Worm (Caenorhabditis elegans) whole organism, L2 larva: ENCODE measurements around the gene sru-20.

ENCODE experiments used
- C34F6.9 ChIP-seq: fragments of 150-350 bp; optimal IDR thresholded peaks from 2 replicates; lab custom pipeline; 2014; ENCODE audit warnings: missing biosample characterization, missing genetic modification characterization
- alr-1 ChIP-seq: fragments of 150-350 bp; optimal IDR thresholded peaks from 2 replicates; lab custom pipeline; 2014; ENCODE audit warnings: missing biosample characterization, missing genetic modification characterization
- ama-1 ChIP-seq: fragments of 150-350 bp; optimal IDR thresholded peaks from 2 replicates; lab custom pipeline; 2018; ENCODE audit warnings: inconsistent platforms
- blmp-1 ChIP-seq: sonication (generic microtip); optimal IDR thresholded peaks from 2 replicates; lab custom pipeline; 2017; ENCODE audit warnings: missing genetic modification characterization, mild to moderate bottlenecking, missing compliant biosample characterization, antibody characterized with exemption, moderate library complexity; ENCODE audit not compliant: insufficient read depth
- ceh-16 ChIP-seq: fragments of 150-350 bp; optimal IDR thresholded peaks from 2 replicates; lab custom pipeline; 2014; ENCODE audit warnings: missing biosample characterization, missing genetic modification characterization
- crh-2 ChIP-seq: sonication (generic microtip); optimal IDR thresholded peaks from 2 replicates; lab custom pipeline; 2017; ENCODE audit warnings: missing biosample characterization, missing genetic modification characterization
- egl-27 ChIP-seq: sonication (generic microtip); optimal IDR thresholded peaks from 3 replicates; lab custom pipeline; 2017; ENCODE audit warnings: missing biosample characterization, missing genetic modification reagents, missing genetic modification characterization
- elt-1 ChIP-seq: fragments of 150-350 bp; optimal IDR thresholded peaks from 2 replicates; lab custom pipeline; 2014; ENCODE audit warnings: missing biosample characterization, missing genetic modification characterization
- elt-3 ChIP-seq: sonication (generic microtip); optimal IDR thresholded peaks from 2 replicates; lab custom pipeline; 2017; ENCODE audit warnings: missing biosample characterization, missing genetic modification characterization
- fos-1 ChIP-seq: fragments of 150-350 bp; optimal IDR thresholded peaks from 2 replicates; lab custom pipeline; 2014; ENCODE audit warnings: missing biosample characterization, missing genetic modification characterization
- lin-13 ChIP-seq: fragments of 150-350 bp; optimal IDR thresholded peaks from 2 replicates; lab custom pipeline; 2014; ENCODE audit warnings: missing biosample characterization, missing genetic modification reagents, missing genetic modification characterization
- lsy-2 ChIP-seq, 2 experiments: fragments of 150-350 bp in 1 of 2; sonication (generic microtip) in 1 of 2; optimal IDR thresholded peaks; 2 replicates each; lab custom pipeline; 2014 to 2017; ENCODE audit warnings: missing biosample characterization in 2 of 2, missing genetic modification characterization in 2 of 2
- nhr-10 ChIP-seq: sonication (generic microtip); optimal IDR thresholded peaks from 2 replicates; lab custom pipeline; 2017; ENCODE audit warnings: missing biosample characterization, missing genetic modification characterization
- nhr-11 ChIP-seq: fragments of 150-350 bp; optimal IDR thresholded peaks from 2 replicates; lab custom pipeline; 2014; ENCODE audit warnings: missing biosample characterization, missing genetic modification characterization
- nhr-129 ChIP-seq: fragments of 150-350 bp; optimal IDR thresholded peaks from 2 replicates; lab custom pipeline; 2014; ENCODE audit warnings: missing biosample characterization, missing genetic modification characterization
- nhr-21 ChIP-seq: fragments of 150-350 bp; optimal IDR thresholded peaks from 2 replicates; lab custom pipeline; 2014; ENCODE audit warnings: missing biosample characterization, missing genetic modification characterization
- nhr-23 ChIP-seq: fragments of 150-350 bp; optimal IDR thresholded peaks from 2 replicates; lab custom pipeline; 2014; ENCODE audit warnings: missing biosample characterization, missing genetic modification reagents, missing genetic modification characterization
- nhr-25 ChIP-seq: fragments of 150-350 bp; sonication (generic microtip); optimal IDR thresholded peaks from 3 replicates; lab custom pipeline; 2014; ENCODE audit warnings: missing biosample characterization, missing genetic modification characterization
- nhr-77 ChIP-seq: fragments of 150-350 bp; optimal IDR thresholded peaks from 2 replicates; lab custom pipeline; 2014; ENCODE audit warnings: missing biosample characterization, missing genetic modification characterization
- peb-1 ChIP-seq: fragments of 150-350 bp; optimal IDR thresholded peaks from 2 replicates; lab custom pipeline; 2014; ENCODE audit warnings: missing biosample characterization, missing genetic modification characterization
- skn-1 ChIP-seq: sonication (generic microtip); optimal IDR thresholded peaks from 2 replicates; lab custom pipeline; 2017; ENCODE audit warnings: missing biosample characterization, missing genetic modification characterization
- sma-3 ChIP-seq: sonication (generic microtip); optimal IDR thresholded peaks from 2 replicates; lab custom pipeline; 2016; ENCODE audit warnings: missing genetic modification reagents, missing genetic modification characterization, missing compliant biosample characterization
- sma-9 ChIP-seq, 2 experiments: fragments of 150-350 bp in 1 of 2; sonication (generic microtip) in 1 of 2; optimal IDR thresholded peaks; 2 replicates each; lab custom pipeline; 2014 to 2016; ENCODE audit warnings: missing genetic modification characterization in 2 of 2, mild to moderate bottlenecking in 1 of 2, missing biosample characterization in 1 of 2, missing compliant biosample characterization in 1 of 2, missing genetic modification reagents in 1 of 2, moderate library complexity in 1 of 2
- snpc-4 ChIP-seq: fragments of 150-350 bp; optimal IDR thresholded peaks from 2 replicates; lab custom pipeline; 2014; ENCODE audit warnings: missing biosample characterization, missing genetic modification characterization
- unc-39 ChIP-seq: fragments of 150-350 bp; optimal IDR thresholded peaks from 2 replicates; lab custom pipeline; 2014; ENCODE audit warnings: missing biosample characterization, missing genetic modification characterization
- unc-55 ChIP-seq: fragments of 150-350 bp; sonication (generic microtip); optimal IDR thresholded peaks from 3 replicates; lab custom pipeline; 2014; ENCODE audit warnings: missing biosample characterization, missing genetic modification reagents, missing genetic modification characterization
- unc-62 ChIP-seq: fragments of 150-350 bp; optimal IDR thresholded peaks from 2 replicates; lab custom pipeline; 2014; ENCODE audit warnings: missing biosample characterization, missing genetic modification reagents, missing genetic modification characterization
- zag-1 ChIP-seq: fragments of 150-350 bp; optimal IDR thresholded peaks from 2 replicates; lab custom pipeline; 2014; ENCODE audit warnings: missing biosample characterization, missing genetic modification characterization

The sru-20 gene

DNA sequence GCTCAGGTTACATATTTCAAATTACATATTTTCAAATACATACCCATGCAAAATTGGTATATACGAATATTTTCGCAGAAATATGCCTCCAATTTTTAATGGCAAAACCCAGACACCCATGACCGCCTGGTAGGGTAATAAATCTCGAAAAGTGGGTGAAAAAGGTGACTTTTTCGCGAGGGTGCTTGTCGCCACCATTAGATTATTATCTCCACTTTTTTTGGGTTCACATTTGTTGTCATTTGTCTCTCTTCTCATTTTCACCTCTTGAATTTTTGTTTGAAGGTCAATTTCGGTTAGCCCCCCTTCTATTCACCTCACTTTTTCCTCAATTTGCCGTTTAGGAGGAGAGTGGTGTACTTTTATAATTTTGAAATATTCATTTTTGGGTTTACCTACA lies 44.9 kb downstream of the sru-20 start:
- TF ChIP-seq ama-1 (no peak), nhr-25 (peak; percentile 16), elt-3 (tag; lab: Kevin White, UChicago) (no peak), ceh-16 (tag; lab: Kevin White, UChicago) (peak; percentile 73)

DNA sequence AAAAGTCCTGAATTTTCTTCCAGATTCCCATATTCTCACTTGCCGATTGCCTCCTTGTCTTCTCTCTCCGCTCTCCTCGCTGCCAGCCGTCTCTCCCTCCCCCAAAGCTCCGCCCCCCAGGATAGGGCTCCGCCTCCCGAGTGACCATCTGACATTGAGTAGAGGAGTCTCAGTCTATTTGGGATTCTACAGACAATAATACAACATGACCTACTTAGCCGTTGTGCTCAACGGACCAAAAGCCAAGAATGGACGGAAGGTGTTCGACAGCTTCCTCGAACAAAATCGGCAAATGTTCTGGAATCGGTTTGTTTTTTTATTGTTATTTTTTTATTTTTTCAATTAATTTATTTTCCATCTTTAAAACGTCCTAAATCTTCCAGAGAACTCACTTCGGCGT lies 46.7 kb downstream of the sru-20 start, which contains the start of gene ham-1:
ham-1 (plus strand) TSS at position 173 of the 400 bp plus-strand sequence.
- TF ChIP-seq C34F6.9 (no peak), blmp-1 (no peak), nhr-21 (tag; lab: Kevin White, UChicago) (no peak), peb-1 (no peak), zag-1 (no peak), nhr-77 (tag; lab: Kevin White, UChicago) (no peak), skn-1 (tag; lab: Kevin White, UChicago) (no peak), snpc-4 (tag; lab: Kevin White, UChicago) (no peak)

DNA sequence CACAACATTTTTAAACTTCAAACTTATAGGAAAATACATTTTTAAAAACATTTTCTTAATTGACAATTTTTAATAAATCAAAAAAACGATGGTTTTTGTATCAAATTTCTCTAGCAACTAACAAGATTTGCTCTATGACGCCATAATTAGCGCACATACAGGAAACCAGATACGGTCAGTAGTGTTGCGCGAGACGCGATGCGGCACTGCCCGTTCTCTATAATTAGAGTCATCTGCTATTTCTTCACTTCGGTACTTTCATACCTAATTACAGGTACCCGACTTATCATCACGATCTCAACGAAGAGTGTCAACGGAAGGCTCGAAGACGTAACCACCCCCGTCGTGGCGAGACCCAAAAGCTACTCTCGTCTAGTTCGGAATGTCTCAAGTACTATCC lies 49.3 kb downstream of the sru-20 start:
- TF ChIP-seq elt-3 (tag; lab: Kevin White, UChicago) = no peak
- TF ChIP-seq fos-1 (tag; lab: Kevin White, UChicago) = no peak
- no peak for TF ChIP-seq nhr-23
- TF ChIP-seq sma-9 (GFP tag; optimal IDR thresholded peaks at IDR 0.05; lab: Kevin White, UChicago) = no peak
- no peak for TF ChIP-seq sma-9 (tag; optimal IDR thresholded peaks at IDR 0.05; lab: Kevin White, UChicago)
- no peak for TF ChIP-seq elt-1 (tag; lab: Kevin White, UChicago)
- no peak for TF ChIP-seq lin-13 (GFP tag; lab: Kevin White, UChicago)

DNA sequence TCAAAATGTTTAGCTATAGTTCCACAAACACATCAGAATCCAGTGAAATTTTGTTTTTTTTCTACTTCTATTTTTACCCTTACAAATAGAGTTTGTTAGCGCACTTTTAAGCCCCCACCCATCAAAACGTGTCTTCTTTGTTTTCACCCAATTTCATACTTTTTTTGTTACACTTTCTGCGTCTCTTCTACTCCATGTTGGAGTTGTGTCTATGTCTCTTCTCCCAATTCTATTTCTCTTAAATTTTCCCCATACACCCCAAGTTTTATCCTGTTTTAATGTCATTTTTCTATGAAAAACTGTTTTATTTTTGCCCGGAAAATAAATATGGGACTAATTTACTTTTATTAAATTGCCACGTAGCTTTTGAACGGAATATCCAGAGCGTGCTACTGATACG lies 50.1 kb downstream of the sru-20 start:
- TF ChIP-seq unc-55 = peak; percentile 50
- TF ChIP-seq elt-3 (tag; lab: Kevin White, UChicago) = no peak
- peak; percentile 24 for TF ChIP-seq crh-2 (tag; lab: Kevin White, UChicago)
- TF ChIP-seq, all 48 proteins: peak for 2

DNA sequence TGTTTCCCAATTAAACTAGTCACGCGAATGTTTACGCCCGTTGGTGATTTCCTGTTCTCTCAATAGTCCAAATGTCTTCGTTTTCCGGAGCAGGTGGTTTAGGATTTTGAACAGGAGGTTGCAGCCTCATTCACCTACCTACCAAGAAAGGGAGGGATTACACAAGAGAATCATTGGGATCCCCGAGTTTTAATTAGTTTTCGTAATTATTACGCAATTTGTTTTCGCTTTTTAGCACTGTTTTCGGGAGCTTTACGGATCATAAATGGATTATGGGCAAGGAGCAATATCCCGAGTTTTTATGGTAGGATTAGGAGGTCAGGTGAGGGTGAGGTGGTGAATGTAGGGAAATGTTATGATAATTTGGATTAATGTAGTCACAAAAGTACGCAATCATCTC lies 50.6 kb downstream of the sru-20 start:
- TF ChIP-seq sma-3 (no peak), crh-2 (tag; lab: Kevin White, UChicago) (no peak), peb-1 (no peak), nhr-77 (tag; lab: Kevin White, UChicago) (no peak), elt-3 (tag; lab: Kevin White, UChicago) (no peak), elt-1 (tag; lab: Kevin White, UChicago) (no peak), ama-1 (no peak), nhr-11 (tag; lab: Kevin White, UChicago) (no peak), nhr-10 (tag; lab: Kevin White, UChicago) (no peak), lin-13 (GFP tag; lab: Kevin White, UChicago) (no peak), lsy-2 (tag; optimal IDR thresholded peaks at IDR 0.05; lab: Kevin White, UChicago) (no peak), egl-27 (tag; lab: Kevin White, UChicago) (no peak), alr-1 (tag; lab: Kevin White, UChicago) (no peak), unc-62 (no peak), nhr-129 (tag; lab: Kevin White, UChicago) (no peak), blmp-1 (no peak), unc-39 (tag; lab: Kevin White, UChicago) (no peak)
- TF ChIP-seq, all 48 proteins: peak for 0
